Fruit fly (Drosophila melanogaster): ENCODE measurements around the gene Gycbeta100B.

Gycbeta100B gene

dm6 chr3R:31222890-31223569 lies 88.8 kb downstream of the Gycbeta100B start:
- TF ChIP-seq noc (tag; optimal IDR thresholded peaks at IDR 0.05) = no peak

- TF ChIP-seq noc (tag; optimal IDR thresholded peaks at IDR 0.05) = peak; percentile 74
Observed at dm6 chr3R:31223971-31224860, 90.0 kb downstream of the Gycbeta100B start.

dm6 chr3R:31225043-31225681 lies 91.0 kb downstream of the Gycbeta100B start:
- TF ChIP-seq noc (tag; optimal IDR thresholded peaks at IDR 0.05) = no peak

Data from whole organism, larva.